Worm (Caenorhabditis elegans) whole organism, L1 larva: Measurements from ENCODE around the gene F29B9.5.

ENCODE experiments used
- blmp-1 ChIP-seq: fragments of 150-350 bp; optimal IDR thresholded peaks from 2 replicates; lab custom pipeline; 2014; ENCODE audit warnings: missing biosample characterization, missing genetic modification characterization
- ceh-88 ChIP-seq: fragments of 200-800 bp; sonication (Bioruptor generic); IDR thresholded peaks from 2 replicates; pipeline ENCODE4 v1.3.6; 2022; ENCODE audit warnings: missing genetic modification characterization, missing compliant biosample characterization
- elt-2 ChIP-seq: sonication (generic microtip); optimal IDR thresholded peaks from 2 replicates; lab custom pipeline; 2016; ENCODE audit warnings: missing genetic modification characterization, mild to moderate bottlenecking, inconsistent platforms, missing compliant biosample characterization, missing genetic modification reagents
- lsy-2 ChIP-seq, 2 experiments: fragments of 150-350 bp; optimal IDR thresholded peaks; 2 replicates each; lab custom pipeline; 2014; ENCODE audit warnings: missing biosample characterization in 2 of 2, missing genetic modification characterization in 2 of 2
- nhr-20 ChIP-seq: sonication (generic microtip); optimal IDR thresholded peaks from 2 replicates; lab custom pipeline; 2016; ENCODE audit warnings: mild to moderate bottlenecking, missing genetic modification characterization, missing compliant biosample characterization
- nhr-47 ChIP-seq: sonication (generic microtip); optimal IDR thresholded peaks from 2 replicates; lab custom pipeline; 2016; ENCODE audit warnings: mild to moderate bottlenecking, missing genetic modification characterization, moderate library complexity, missing compliant biosample characterization
- sup-37 ChIP-seq: fragments of 200-800 bp; sonication (Bioruptor generic); optimal IDR thresholded peaks from 2 replicates; lab custom pipeline; 2018; ENCODE audit warnings: mild to moderate bottlenecking, missing genetic modification characterization, missing compliant biosample characterization
- unc-30 ChIP-seq: sonication (generic microtip); optimal IDR thresholded peaks from 2 replicates; lab custom pipeline; 2017; ENCODE audit warnings: missing biosample characterization, missing genetic modification characterization
- xbp-1 ChIP-seq: sonication (generic microtip); optimal IDR thresholded peaks from 2 replicates; lab custom pipeline; 2016; ENCODE audit warnings: missing genetic modification characterization, missing compliant biosample characterization

The F29B9.5 gene

DNA sequence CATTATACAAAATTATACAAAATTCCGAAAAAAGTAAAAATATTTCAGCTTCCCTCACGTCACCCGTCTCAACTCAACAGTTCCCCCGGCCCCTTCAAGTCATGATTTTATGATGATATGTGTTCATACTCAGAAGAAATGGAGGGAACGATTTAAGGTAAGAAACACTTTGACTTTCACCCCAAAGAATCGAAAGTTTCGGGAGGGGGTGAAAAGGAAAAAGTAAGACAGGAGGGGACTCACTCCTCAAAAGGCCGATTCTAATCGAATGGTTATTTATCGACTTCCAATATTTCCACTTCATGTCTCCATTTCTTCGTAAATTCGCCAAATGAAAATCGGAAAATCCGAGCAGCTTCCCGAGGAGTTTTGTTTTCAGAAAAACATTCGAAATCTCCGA lies 36.0 kb downstream of the F29B9.5 start, which contains the start of gene bus-4:
bus-4 (plus strand) TSS at position 49 of the 400 bp plus-strand sequence.
- TF ChIP-seq xbp-1 (tag; lab: Kevin White, UChicago) (no peak), ceh-88 (no peak), elt-2 (tag; lab: Kevin White, UChicago) (no peak), sup-37 (GFP tag; lab: Kevin White, UChicago) (no peak), unc-30 (tag; lab: Kevin White, UChicago) (no peak), blmp-1 (tag; lab: Kevin White, UChicago) (peak; percentile 92), lsy-2 (tag; optimal IDR thresholded peaks at IDR 0.05; lab: Kevin White, UChicago) (no peak), nhr-20 (tag; lab: Kevin White, UChicago) (no peak)

DNA sequence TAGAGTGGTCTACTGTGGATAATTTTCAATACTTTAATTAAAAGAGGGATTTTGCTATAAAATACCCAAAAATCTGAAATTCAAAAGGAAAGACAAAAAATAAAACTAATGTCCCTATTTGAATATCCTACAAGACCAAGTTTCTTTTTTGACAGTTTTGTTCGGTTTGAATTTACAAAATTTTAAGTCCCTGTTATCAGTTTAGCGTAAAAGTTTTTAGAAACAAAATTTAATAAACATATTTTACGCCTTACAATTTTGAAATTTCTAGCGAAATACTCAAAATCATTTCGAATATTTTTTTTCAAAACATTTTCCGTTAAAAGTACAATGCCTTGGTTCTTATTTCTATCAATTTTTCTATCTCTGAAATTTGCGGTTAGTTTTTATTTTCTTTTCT lies 40.2 kb downstream of the F29B9.5 start, which contains the start of gene spe-51:
spe-51 (plus strand) TSS at position 301 of the 400 bp plus-strand sequence.
- TF ChIP-seq nhr-47 (tag; lab: Kevin White, UChicago), result no peak
